Worm (Caenorhabditis elegans) whole organism, L4 larva: ENCODE data around the gene rbx-1.

Experiments
- F26F4.8 ChIP-seq: fragments of 200-800 bp; sonication (Bioruptor generic); conservative IDR thresholded peaks from 2 replicates; pipeline ENCODE4 v1.3.6; 2022; ENCODE audit warnings: missing genetic modification characterization, missing compliant biosample characterization
- T20F7.1 ChIP-seq: fragments of 200-800 bp; sonication (Bioruptor generic); optimal IDR thresholded peaks from 2 replicates; lab custom pipeline; 2018; ENCODE audit warnings: mild to moderate bottlenecking, missing genetic modification characterization, missing compliant biosample characterization
- ZK337.2 ChIP-seq: fragments of 200-800 bp; sonication (Bioruptor generic); IDR thresholded peaks from 2 replicates; pipeline ENCODE4 v1.3.6; 2022; ENCODE audit warnings: missing genetic modification reagents, missing genetic modification characterization, missing compliant biosample characterization
- aha-1 ChIP-seq: fragments of 150-350 bp; peaks from one replicate; lab custom pipeline; 2014; ENCODE audit warnings: missing biosample characterization, missing genetic modification characterization
- ama-1 ChIP-seq: fragments of 150-350 bp; optimal IDR thresholded peaks from 2 replicates; lab custom pipeline; 2014; ENCODE audit warnings: inconsistent platforms, mixed read lengths
- arid-1 ChIP-seq: fragments of 200-800 bp; sonication (Bioruptor generic); conservative IDR thresholded peaks from 2 replicates; pipeline ENCODE4 v1.3.6; 2022; ENCODE audit warnings: missing genetic modification reagents, missing genetic modification characterization, missing compliant biosample characterization
- ctbp-1 ChIP-seq: fragments of 200-800 bp; sonication (Bioruptor generic); IDR thresholded peaks from 2 replicates; pipeline ENCODE4 v1.3.6; 2022; ENCODE audit warnings: missing genetic modification reagents, missing genetic modification characterization, missing compliant biosample characterization
- daf-16 ChIP-seq, 3 experiments: sonication (generic microtip); optimal IDR thresholded peaks; 2 replicates each; lab custom pipeline; 2016 to 2017; ENCODE audit warnings: missing genetic modification characterization in 3 of 3, missing genetic modification reagents in 3 of 3, mild to moderate bottlenecking in 2 of 3, missing compliant biosample characterization in 2 of 3, missing biosample characterization in 1 of 3, moderate library complexity in 1 of 3
- dmd-6 ChIP-seq: fragments of 200-800 bp; sonication (Bioruptor generic); IDR thresholded peaks from 2 replicates; pipeline ENCODE4 v1.3.6; 2022; ENCODE audit warnings: missing genetic modification reagents, missing genetic modification characterization, missing compliant biosample characterization
- dmd-8 ChIP-seq: fragments of 200-800 bp; sonication (Bioruptor generic); IDR thresholded peaks from 2 replicates; pipeline ENCODE4 v1.3.6; 2022; ENCODE audit warnings: missing genetic modification characterization, missing compliant biosample characterization
- dpl-1 ChIP-seq: fragments of 150-350 bp; optimal IDR thresholded peaks from 2 replicates; lab custom pipeline; 2014; ENCODE audit warnings: missing biosample characterization, missing genetic modification reagents, missing genetic modification characterization
- dve-1 ChIP-seq: sonication (generic microtip); optimal IDR thresholded peaks from 2 replicates; lab custom pipeline; 2017; ENCODE audit warnings: antibody characterized with exemption, mild to moderate bottlenecking, missing genetic modification characterization, missing compliant biosample characterization; ENCODE audit not compliant: insufficient read depth
- fkh-10 ChIP-seq: fragments of 150-350 bp; optimal IDR thresholded peaks from 2 replicates; lab custom pipeline; 2014; ENCODE audit warnings: missing biosample characterization, missing genetic modification reagents, missing genetic modification characterization
- hif-1 ChIP-seq, 2 experiments: sonication (generic microtip); optimal IDR thresholded peaks; 2 replicates each; lab custom pipeline; 2016 to 2017; ENCODE audit warnings: missing compliant biosample characterization in 2 of 2, missing genetic modification characterization in 2 of 2, missing genetic modification reagents in 2 of 2, missing genotype in 2 of 2, mild to moderate bottlenecking in 1 of 2
- hlh-11 ChIP-seq: fragments of 200-800 bp; sonication (Bioruptor generic); optimal IDR thresholded peaks from 2 replicates; lab custom pipeline; 2018; ENCODE audit warnings: mild to moderate bottlenecking, missing genetic modification characterization, missing compliant biosample characterization
- hlh-30 ChIP-seq: sonication (generic microtip); optimal IDR thresholded peaks from 2 replicates; lab custom pipeline; 2017; ENCODE audit warnings: antibody characterized with exemption, mild to moderate bottlenecking, missing genetic modification characterization, missing compliant biosample characterization; ENCODE audit not compliant: insufficient read depth
- lin-1 ChIP-seq: fragments of 200-800 bp; sonication (Bioruptor generic); IDR thresholded peaks from 2 replicates; pipeline ENCODE4 v1.3.6; 2022; ENCODE audit warnings: missing genetic modification reagents, missing genetic modification characterization, missing compliant biosample characterization
- lin-13 ChIP-seq: fragments of 150-350 bp; optimal IDR thresholded peaks from 2 replicates; lab custom pipeline; 2014; ENCODE audit warnings: missing biosample characterization, missing genetic modification reagents, missing genetic modification characterization
- lin-29 ChIP-seq: fragments of 200-800 bp; sonication (Bioruptor generic); IDR thresholded peaks from 2 replicates; pipeline ENCODE4 v1.3.6; 2022; ENCODE audit warnings: missing genetic modification reagents, missing genetic modification characterization, missing compliant biosample characterization
- lin-38 ChIP-seq: fragments of 200-800 bp; sonication (Bioruptor generic); IDR thresholded peaks from 2 replicates; pipeline ENCODE4 v1.3.6; 2022; ENCODE audit warnings: missing genetic modification reagents, missing genetic modification characterization, missing compliant biosample characterization
- lin-39 ChIP-seq: fragments of 150-350 bp; optimal IDR thresholded peaks from 2 replicates; lab custom pipeline; 2014; ENCODE audit warnings: missing biosample characterization, missing genetic modification reagents, missing genetic modification characterization
- madf-5 ChIP-seq, 2 experiments: fragments of 200-800 bp; sonication (Bioruptor generic); IDR thresholded peaks; 2 replicates each; pipeline ENCODE4 v1.3.6; 2022; ENCODE audit warnings: missing compliant biosample characterization in 2 of 2, missing genetic modification characterization in 2 of 2
- mdl-1 ChIP-seq, 2 experiments: fragments of 150-350 bp in 1 of 2; sonication (generic microtip) in 1 of 2; optimal IDR thresholded peaks; 2 replicates each; lab custom pipeline; 2014 to 2017; ENCODE audit warnings: missing biosample characterization in 2 of 2, missing genetic modification characterization in 2 of 2
- mep-1 ChIP-seq: fragments of 150-350 bp; sonication (generic microtip); optimal IDR thresholded peaks from 3 replicates; lab custom pipeline; 2014; ENCODE audit warnings: missing biosample characterization, missing genetic modification characterization
- nhr-102 ChIP-seq: sonication (generic microtip); optimal IDR thresholded peaks from 2 replicates; lab custom pipeline; 2016; ENCODE audit warnings: mild to moderate bottlenecking, missing genetic modification characterization, moderate library complexity, missing compliant biosample characterization
- nhr-237 ChIP-seq: sonication (generic microtip); optimal IDR thresholded peaks from 2 replicates; lab custom pipeline; 2017; ENCODE audit warnings: missing biosample characterization, missing genetic modification characterization
- nhr-28 ChIP-seq: fragments of 150-350 bp; optimal IDR thresholded peaks from 2 replicates; lab custom pipeline; 2014; ENCODE audit warnings: missing biosample characterization, missing genetic modification characterization
- pqm-1 ChIP-seq: sonication (generic microtip); optimal IDR thresholded peaks from 2 replicates; lab custom pipeline; 2017; ENCODE audit warnings: missing biosample characterization, missing genetic modification characterization
- rbr-2 ChIP-seq: sonication (generic microtip); optimal IDR thresholded peaks from 2 replicates; lab custom pipeline; 2016; ENCODE audit warnings: missing genotype, missing genetic modification characterization, missing compliant biosample characterization
- set-16 ChIP-seq: fragments of 200-800 bp; sonication (Bioruptor generic); IDR thresholded peaks from 2 replicates; pipeline ENCODE4 v1.3.6; 2022; ENCODE audit warnings: missing genetic modification reagents, missing genetic modification characterization, missing compliant biosample characterization
- tra-1 ChIP-seq: fragments of 200-800 bp; sonication (Bioruptor generic); IDR thresholded peaks from 2 replicates; pipeline ENCODE4 v1.3.6; 2022; ENCODE audit warnings: missing genetic modification reagents, missing genetic modification characterization, missing compliant biosample characterization
- unc-39 ChIP-seq: sonication (generic microtip); optimal IDR thresholded peaks from 2 replicates; lab custom pipeline; 2017; ENCODE audit warnings: missing biosample characterization, missing genetic modification characterization
- unc-62 ChIP-seq, 3 experiments: fragments of 150-350 bp in 1 of 3; sonication (generic microtip); optimal IDR thresholded peaks in 2 of 3; peaks in 1 of 3; 1 replicate in 1 of 3; 2 replicates in 2 of 3; lab custom pipeline; 2014 to 2017; ENCODE audit warnings: missing biosample characterization in 3 of 3, missing genetic modification characterization in 3 of 3, missing genetic modification reagents in 3 of 3, missing genotype in 1 of 3
- zfp-2 ChIP-seq: sonication (generic microtip); optimal IDR thresholded peaks from 2 replicates; lab custom pipeline; 2016; ENCODE audit warnings: mild to moderate bottlenecking, missing genetic modification characterization, missing compliant biosample characterization
- ztf-7 ChIP-seq: fragments of 150-350 bp; optimal IDR thresholded peaks from 2 replicates; lab custom pipeline; 2014; ENCODE audit warnings: missing biosample characterization, missing genetic modification characterization

rbx-1 gene

ce11 chrV:9729462-9730162, 39.3 kb upstream of the rbx-1 start, which contains the start of the genes aagr-3 and drap-1 (continued):
- peak; percentile 27 for TF ChIP-seq pqm-1 (tag; lab: Kevin White, UChicago)
- TF ChIP-seq rbr-2 (tag; lab: Kevin White, UChicago), result peak; percentile 34
- TF ChIP-seq ztf-7, result no peak
- TF ChIP-seq lin-1, result no peak
- peak; percentile 63 for TF ChIP-seq T20F7.1 (GFP tag; lab: Kevin White, UChicago)
- peak; percentile 65 for TF ChIP-seq dve-1 (tag; lab: Kevin White, UChicago)
- TF ChIP-seq nhr-28, result peak; percentile 57
- TF ChIP-seq lin-29, result no peak
- TF ChIP-seq hlh-11 (tag; lab: Kevin White, UChicago), result peak; percentile 62
- TF ChIP-seq dmd-6 (GFP tag; lab: Robert Waterston, UW), result peak; percentile 40; the same call in 1 of the 2 replicates
- peak; percentile 10 for TF ChIP-seq nhr-102
- TF ChIP-seq tra-1, result no peak
- peak; percentile 74 for TF ChIP-seq hlh-30
- TF ChIP-seq ctbp-1 (GFP tag; lab: Robert Waterston, UW), result 0 out of 2 replicates have a peak, but pooled peaks have one; percentile 34
- TF ChIP-seq F26F4.8 (GFP tag; lab: Robert Waterston, UW), result no peak
- TF ChIP-seq mep-1 (tag; lab: Kevin White, UChicago), result peak; percentile 77
- peak; percentile 78 for TF ChIP-seq lin-38 (GFP tag; lab: Robert Waterston, UW)
- peak; percentile 4 for TF ChIP-seq fkh-10 (GFP tag; lab: Kevin White, UChicago)
- TF ChIP-seq lin-39, result no peak
- no peak for TF ChIP-seq unc-62 (GFP tag; optimal IDR thresholded peaks at IDR 0.05 in 1 of 2; lab: Kevin White, UChicago)
- no peak for TF ChIP-seq unc-62 (tag; optimal IDR thresholded peaks at IDR 0.05; lab: Kevin White, UChicago)
- peak; percentile 70 for TF ChIP-seq dpl-1 (GFP tag; lab: Kevin White, UChicago)
- no peak for TF ChIP-seq unc-39
- no peak for TF ChIP-seq madf-5 (GFP tag; IDR thresholded peaks at IDR 0.05; lab: Robert Waterston, UW)

DNA sequence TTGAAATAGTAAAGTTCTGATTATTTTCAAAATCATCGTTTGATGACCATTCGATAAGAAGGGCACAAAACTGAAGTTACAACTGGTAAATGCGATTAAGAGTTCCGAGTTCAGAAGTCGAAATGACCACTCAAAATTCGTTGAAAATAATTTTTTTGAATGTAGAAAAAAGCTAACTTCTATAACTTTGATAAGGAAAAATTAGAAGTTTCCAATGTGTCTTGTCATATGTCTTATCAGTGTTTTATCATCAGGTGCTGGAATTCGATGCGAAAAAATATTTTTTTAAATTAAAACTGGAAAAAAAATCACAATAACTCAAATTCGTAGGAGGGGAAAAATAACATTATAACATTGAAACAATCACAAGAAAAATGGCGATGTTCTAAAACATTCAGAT, 35.4 kb upstream of the rbx-1 start:
- TF ChIP-seq mdl-1 (tag; optimal IDR thresholded peaks at IDR 0.05; lab: Kevin White, UChicago) (no peak), nhr-237 (tag; lab: Kevin White, UChicago) (no peak), dmd-6 (GFP tag; lab: Robert Waterston, UW) (peak; percentile 30; the same call in 1 of the 2 replicates), daf-16 (GFP tag; optimal IDR thresholded peaks at IDR 0.05; lab: Kevin White, UChicago) (no peak), daf-16 (tag; optimal IDR thresholded peaks at IDR 0.05; lab: Kevin White, UChicago) (peak; percentile 55), aha-1 (tag; lab: Kevin White, UChicago) (peak; percentile 38), nhr-28 (peak; percentile 29), dve-1 (tag; lab: Kevin White, UChicago) (peak; percentile 32), arid-1 (GFP tag; lab: Robert Waterston, UW) (no peak), hlh-30 (peak; percentile 17), hlh-11 (tag; lab: Kevin White, UChicago) (peak; percentile 44), zfp-2 (tag; lab: Kevin White, UChicago) (no peak), dmd-8 (GFP tag; lab: Robert Waterston, UW) (no peak), pqm-1 (tag; lab: Kevin White, UChicago) (peak; percentile 65)

ce11 chrV:9724021-9724671, 33.8 kb upstream of the rbx-1 start, which contains the start of gene slcr-46.3:
Gene slcr-46.3, minus strand, starts transcription at chrV:9724106.
- TF ChIP-seq ama-1 (lab: Kevin White, UChicago) (no peak), ZK337.2 (GFP tag; lab: Robert Waterston, UW) (no peak), hlh-30 (peak; percentile 38), hif-1 (tag; optimal IDR thresholded peaks at IDR 0.05; lab: Kevin White, UChicago) (no peak), lin-13 (no peak), hlh-11 (tag; lab: Kevin White, UChicago) (peak; percentile 7), daf-16 (GFP tag; optimal IDR thresholded peaks at IDR 0.05; lab: Kevin White, UChicago) (no peak), daf-16 (tag; optimal IDR thresholded peaks at IDR 0.05; lab: Kevin White, UChicago) (peak; percentile 18), dve-1 (tag; lab: Kevin White, UChicago) (peak; percentile 23), mdl-1 (tag; optimal IDR thresholded peaks at IDR 0.05; lab: Kevin White, UChicago) (peak in 1 of 2 experiments; percentile 51), set-16 (no peak)
